3 fruit fly cellular contexts compared by ENCODE assay signal in genomic region chr2L:2750337-2751084, dm6.
TF ChIP-seq lines count a peak whose summit lies in the region.

No protein-coding gene starts in this region.

TF ChIP-seq in whole organism, embryonic, 481 proteins besides CTCF, POLR2A, EP300 and RAD21 (continued from another document and continues in another):
- TF ChIP-seq Nf-YA (GFP tag; IDR thresholded peaks at IDR 0.05; lab: Robert Waterston, UW), result no peak
- TF ChIP-seq trh (GFP tag; optimal IDR thresholded peaks at IDR 0.05; lab: Kevin White, UChicago), result peak; percentile 16
- TF ChIP-seq shn (GFP tag; optimal IDR thresholded peaks at IDR 0.05; lab: Kevin White, UChicago), result peak; percentile 72
- TF ChIP-seq D (optimal IDR thresholded peaks at IDR 0.05; lab: Kevin White, UChicago), result peak; percentile 39
- TF ChIP-seq D (GFP tag; optimal IDR thresholded peaks at IDR 0.05; lab: Kevin White, UChicago), result peak; percentile 74
- peak; percentile 78 for TF ChIP-seq grn (GFP tag; optimal IDR thresholded peaks at IDR 0.05; lab: Kevin White, UChicago)
- no peak for TF ChIP-seq CG31441 (GFP tag; IDR thresholded peaks at IDR 0.05; lab: Robert Waterston, UW)
- TF ChIP-seq yki (optimal IDR thresholded peaks at IDR 0.05; lab: Kevin White, UChicago), result no peak
- TF ChIP-seq pita (GFP tag; optimal IDR thresholded peaks at IDR 0.05; lab: Kevin White, UChicago), result no peak
- TF ChIP-seq vfl (GFP tag; optimal IDR thresholded peaks at IDR 0.05; lab: Kevin White, UChicago), result peak; percentile 57
- no peak for TF ChIP-seq CG11085 (GFP tag; IDR thresholded peaks at IDR 0.05; lab: Robert Waterston, UW)
- TF ChIP-seq tgo (GFP tag; IDR thresholded peaks at IDR 0.05; lab: Robert Waterston, UW), result no peak
- peak; percentile 56 for TF ChIP-seq CG6654 (GFP tag; optimal IDR thresholded peaks at IDR 0.05; lab: Kevin White, UChicago)
- TF ChIP-seq Nf-YC (tag; optimal IDR thresholded peaks at IDR 0.05; lab: Kevin White, UChicago), result peak; percentile 65
- TF ChIP-seq CG1602 (GFP tag; optimal IDR thresholded peaks at IDR 0.05; lab: Kevin White, UChicago), result peak; percentile 64
- TF ChIP-seq CG6791 (GFP tag; IDR thresholded peaks at IDR 0.05; lab: Robert Waterston, UW; ENCODE audit: partially characterized antibody), result no peak
- peak in 1 of 2 experiments; percentile 83 for TF ChIP-seq Eip74EF (GFP tag; optimal IDR thresholded peaks at IDR 0.05; lab: Kevin White, UChicago)
- TF ChIP-seq Nf-YB (GFP tag; optimal IDR thresholded peaks at IDR 0.05; lab: Kevin White, UChicago), result peak; percentile 35
- peak; percentile 71 for TF ChIP-seq CG15011 (GFP tag; optimal IDR thresholded peaks at IDR 0.05; lab: Kevin White, UChicago)
- TF ChIP-seq Spps (tag; optimal IDR thresholded peaks at IDR 0.05; lab: Kevin White, UChicago), result peak; percentile 45
- TF ChIP-seq her (GFP tag; optimal IDR thresholded peaks at IDR 0.05; lab: Kevin White, UChicago), result peak; percentile 92
- no peak for TF ChIP-seq Adf1 (GFP tag; IDR thresholded peaks at IDR 0.05; lab: Robert Waterston, UW)
- TF ChIP-seq CG17385 (GFP tag; optimal IDR thresholded peaks at IDR 0.05; lab: Kevin White, UChicago), result peak; percentile 69
- no peak for TF ChIP-seq row (GFP tag; IDR thresholded peaks at IDR 0.05; lab: Robert Waterston, UW)
- TF ChIP-seq chm (GFP tag; IDR thresholded peaks at IDR 0.05; lab: Robert Waterston, UW), result no peak
- TF ChIP-seq maf-S (GFP tag; optimal IDR thresholded peaks at IDR 0.05; lab: Kevin White, UChicago), result peak; percentile 78
- peak; percentile 85 for TF ChIP-seq CG8924 (tag; optimal IDR thresholded peaks at IDR 0.05; lab: Kevin White, UChicago)
- no peak for TF ChIP-seq ham (GFP tag; IDR thresholded peaks at IDR 0.05; lab: Robert Waterston, UW)
- no peak for TF ChIP-seq eve (GFP tag; optimal IDR thresholded peaks at IDR 0.05; lab: Kevin White, UChicago)
- TF ChIP-seq gce (GFP tag; IDR thresholded peaks at IDR 0.05; lab: Robert Waterston, UW), result no peak
- peak; percentile 92 for TF ChIP-seq CG18599 (GFP tag; optimal IDR thresholded peaks at IDR 0.05; lab: Kevin White, UChicago)
- no peak for TF ChIP-seq CG6689 (GFP tag; IDR thresholded peaks at IDR 0.05; lab: Robert Waterston, UW)
- peak; percentile 56 for TF ChIP-seq CG2875 (GFP tag; optimal IDR thresholded peaks at IDR 0.05; lab: Kevin White, UChicago)
- TF ChIP-seq Vsx1 (GFP tag; optimal IDR thresholded peaks at IDR 0.05; lab: Kevin White, UChicago), result peak; percentile 58
- TF ChIP-seq sisA (GFP tag; IDR thresholded peaks at IDR 0.05; lab: Robert Waterston, UW), result no peak
- TF ChIP-seq ind (GFP tag; optimal IDR thresholded peaks at IDR 0.05; lab: Kevin White, UChicago), result peak; percentile 89
- no peak for TF ChIP-seq E2f1 (GFP tag; IDR thresholded peaks at IDR 0.05; lab: Robert Waterston, UW)
- TF ChIP-seq Abd-B (GFP tag; optimal IDR thresholded peaks at IDR 0.05; lab: Kevin White, UChicago), result peak; percentile 83
- TF ChIP-seq Dbx (GFP tag; IDR thresholded peaks at IDR 0.05; lab: Robert Waterston, UW), result no peak
- peak; percentile 18 for TF ChIP-seq sqz (GFP tag; optimal IDR thresholded peaks at IDR 0.05; lab: Kevin White, UChicago)
- peak; percentile 88 for TF ChIP-seq cwo (GFP tag; optimal IDR thresholded peaks at IDR 0.05; lab: Kevin White, UChicago)
- TF ChIP-seq Xbp1 (GFP tag; optimal IDR thresholded peaks at IDR 0.05; lab: Kevin White, UChicago), result peak; percentile 74
- TF ChIP-seq zen2 (GFP tag; IDR thresholded peaks at IDR 0.05; lab: Robert Waterston, UW; ENCODE audit: partially characterized antibody), result no peak
- TF ChIP-seq Doc2 (GFP tag; IDR thresholded peaks at IDR 0.05; lab: Robert Waterston, UW), result no peak
- TF ChIP-seq Ptx1 (GFP tag; IDR thresholded peaks at IDR 0.05; lab: Robert Waterston, UW), result no peak

TF ChIP-seq in whole organism, prepupa, 60 proteins besides CTCF, POLR2A, EP300 and RAD21 (continued from another document):
- TF ChIP-seq eg (GFP tag; IDR thresholded peaks at IDR 0.05; lab: Robert Waterston, UW), result no peak
- TF ChIP-seq CG11902 (GFP tag; optimal IDR thresholded peaks at IDR 0.05; lab: Kevin White, UChicago), result no peak
- TF ChIP-seq Blimp-1 (GFP tag; optimal IDR thresholded peaks at IDR 0.05; lab: Kevin White, UChicago), result no peak
- TF ChIP-seq CG10631 (GFP tag; optimal IDR thresholded peaks at IDR 0.05; lab: Kevin White, UChicago), result peak; percentile 74
- peak; percentile 15 for TF ChIP-seq vri (GFP tag; optimal IDR thresholded peaks at IDR 0.05; lab: Kevin White, UChicago)
- peak; percentile 75 for TF ChIP-seq dsx (GFP tag; optimal IDR thresholded peaks at IDR 0.05; lab: Kevin White, UChicago; ENCODE audit: poor library complexity, severe bottlenecking)
- peak; percentile 33 for TF ChIP-seq Ets96B (tag; optimal IDR thresholded peaks at IDR 0.05; lab: Kevin White, UChicago)
- no peak for TF ChIP-seq Smox (GFP tag; optimal IDR thresholded peaks at IDR 0.05; lab: Kevin White, UChicago)
- peak; percentile 70 for TF ChIP-seq CG3919 (GFP tag; optimal IDR thresholded peaks at IDR 0.05; lab: Kevin White, UChicago)
- peak; percentile 33 for TF ChIP-seq CG8632 (GFP tag; optimal IDR thresholded peaks at IDR 0.05; lab: Kevin White, UChicago)
- TF ChIP-seq CG6808 (GFP tag; optimal IDR thresholded peaks at IDR 0.05; lab: Kevin White, UChicago), result no peak
- TF ChIP-seq Eip78C (GFP tag; lab: Kevin White, UChicago), result peak; percentile 90
- peak; percentile 53 for TF ChIP-seq achi (GFP tag; optimal IDR thresholded peaks at IDR 0.05; lab: Kevin White, UChicago)
- peak in 1 of 2 experiments; percentile 21 for TF ChIP-seq ss (GFP tag; optimal IDR thresholded peaks at IDR 0.05; lab: Kevin White, UChicago)
- no peak for TF ChIP-seq fd85E (GFP tag; optimal IDR thresholded peaks at IDR 0.05; lab: Kevin White, UChicago)
- no peak for TF ChIP-seq Eip93F (GFP tag; optimal IDR thresholded peaks at IDR 0.05; lab: Kevin White, UChicago)
- no peak for TF ChIP-seq CG8119 (GFP tag; IDR thresholded peaks at IDR 0.05; lab: Robert Waterston, UW)
- TF ChIP-seq cyc (GFP tag; optimal IDR thresholded peaks at IDR 0.05; lab: Kevin White, UChicago), result no peak
- TF ChIP-seq CG3032 (tag; optimal IDR thresholded peaks at IDR 0.05; lab: Kevin White, UChicago), result peak; percentile 14
- no peak for TF ChIP-seq CG11294 (GFP tag; IDR thresholded peaks at IDR 0.05; lab: Robert Waterston, UW)
- no peak for TF ChIP-seq CG8319 (GFP tag; optimal IDR thresholded peaks at IDR 0.05; lab: Kevin White, UChicago)
- no peak for TF ChIP-seq Gug (GFP tag; IDR thresholded peaks at IDR 0.05; lab: Robert Waterston, UW)
- TF ChIP-seq Hr38 (GFP tag; optimal IDR thresholded peaks at IDR 0.05; lab: Kevin White, UChicago), result no peak
- peak; percentile 68 for TF ChIP-seq OdsH (GFP tag; optimal IDR thresholded peaks at IDR 0.05; lab: Kevin White, UChicago)
- TF ChIP-seq net (GFP tag; optimal IDR thresholded peaks at IDR 0.05; lab: Kevin White, UChicago), result peak; percentile 51
- peak; percentile 6 for TF ChIP-seq CG10669 (GFP tag; optimal IDR thresholded peaks at IDR 0.05; lab: Kevin White, UChicago)
- TF ChIP-seq topi (GFP tag; optimal IDR thresholded peaks at IDR 0.05; lab: Kevin White, UChicago), result no peak
- no peak for TF ChIP-seq CG15336 (GFP tag; IDR thresholded peaks at IDR 0.05; lab: Robert Waterston, UW)
- TF ChIP-seq Sox15 (GFP tag; optimal IDR thresholded peaks at IDR 0.05; lab: Kevin White, UChicago), result no peak
- peak; percentile 23 for TF ChIP-seq fd59A (GFP tag; optimal IDR thresholded peaks at IDR 0.05; lab: Kevin White, UChicago)
- TF ChIP-seq Eip75B (GFP tag; optimal IDR thresholded peaks at IDR 0.05; lab: Kevin White, UChicago), result peak; percentile 10
- TF ChIP-seq Met (GFP tag; optimal IDR thresholded peaks at IDR 0.05; lab: Kevin White, UChicago), result no peak
- TF ChIP-seq acj6 (GFP tag; optimal IDR thresholded peaks at IDR 0.05; lab: Kevin White, UChicago), result peak; percentile 46
- TF ChIP-seq CG6792 (GFP tag; optimal IDR thresholded peaks at IDR 0.05; lab: Kevin White, UChicago), result peak; percentile 40
- peak; percentile 47 for TF ChIP-seq Sox14 (GFP tag; optimal IDR thresholded peaks at IDR 0.05; lab: Kevin White, UChicago)
- peak; percentile 46 for TF ChIP-seq Lpt (GFP tag; optimal IDR thresholded peaks at IDR 0.05; lab: Kevin White, UChicago)
- TF ChIP-seq salr (GFP tag; optimal IDR thresholded peaks at IDR 0.05; lab: Kevin White, UChicago), result peak in 1 of 2 experiments; percentile 73
- peak; percentile 35 for TF ChIP-seq CG1621 (tag; optimal IDR thresholded peaks at IDR 0.05; lab: Kevin White, UChicago)
- TF ChIP-seq CG31627 (GFP tag; optimal IDR thresholded peaks at IDR 0.05; lab: Kevin White, UChicago), result peak; percentile 15
- peak; percentile 56 for TF ChIP-seq Hr4 (GFP tag; optimal IDR thresholded peaks at IDR 0.05; lab: Kevin White, UChicago)

TF ChIP-seq in whole organism, wandering third instar larva, 38 proteins besides CTCF, POLR2A, EP300 and RAD21 (continued from another document):
- no peak for TF ChIP-seq Hnf4 (GFP tag; optimal IDR thresholded peaks at IDR 0.05; lab: Kevin White, UChicago)
- TF ChIP-seq br (GFP tag; optimal IDR thresholded peaks at IDR 0.05; lab: Kevin White, UChicago), result peak; percentile 13
- no peak for TF ChIP-seq Rel (GFP tag; optimal IDR thresholded peaks at IDR 0.05; lab: Kevin White, UChicago)
- no peak for TF ChIP-seq Rel (tag; optimal IDR thresholded peaks at IDR 0.05; lab: Kevin White, UChicago)
- no peak for TF ChIP-seq Abd-B (GFP tag; optimal IDR thresholded peaks at IDR 0.05; lab: Kevin White, UChicago)
TF ChIP-seq in whole organism, wandering third instar larva: peak in this region for 10.
